Worm (Caenorhabditis elegans) whole organism, L2 larva: ENCODE data around the gene cubn-1.

ENCODE experiments used
- C34F6.9 ChIP-seq: fragments of 150-350 bp; optimal IDR thresholded peaks from 2 replicates; lab custom pipeline; 2014; ENCODE audit warnings: missing biosample characterization, missing genetic modification characterization
- F13H6.1 ChIP-seq: sonication (generic microtip); optimal IDR thresholded peaks from 2 replicates; lab custom pipeline; 2016; ENCODE audit warnings: missing genetic modification characterization, missing compliant biosample characterization
- R02D3.7 ChIP-seq: fragments of 150-350 bp; optimal IDR thresholded peaks from 2 replicates; lab custom pipeline; 2014; ENCODE audit warnings: missing biosample characterization, missing genetic modification characterization
- Y55F3AM.14 ChIP-seq: fragments of 200-800 bp; sonication (Bioruptor generic); optimal IDR thresholded peaks from 2 replicates; lab custom pipeline; 2018; ENCODE audit warnings: mild to moderate bottlenecking, missing genetic modification characterization, missing compliant biosample characterization
- ZK546.5 ChIP-seq: sonication (generic microtip); optimal IDR thresholded peaks from 2 replicates; lab custom pipeline; 2017; ENCODE audit warnings: missing biosample characterization, missing genetic modification characterization
- alr-1 ChIP-seq: fragments of 150-350 bp; optimal IDR thresholded peaks from 2 replicates; lab custom pipeline; 2014; ENCODE audit warnings: missing biosample characterization, missing genetic modification characterization
- aly-2 ChIP-seq: fragments of 150-350 bp; optimal IDR thresholded peaks from 2 replicates; lab custom pipeline; 2014; ENCODE audit warnings: missing biosample characterization, missing genetic modification characterization
- ama-1 ChIP-seq: fragments of 150-350 bp; optimal IDR thresholded peaks from 2 replicates; lab custom pipeline; 2018; ENCODE audit warnings: inconsistent platforms
- blmp-1 ChIP-seq: sonication (generic microtip); optimal IDR thresholded peaks from 2 replicates; lab custom pipeline; 2017; ENCODE audit warnings: missing genetic modification characterization, mild to moderate bottlenecking, missing compliant biosample characterization, antibody characterized with exemption, moderate library complexity; ENCODE audit not compliant: insufficient read depth
- ceh-16 ChIP-seq: fragments of 150-350 bp; optimal IDR thresholded peaks from 2 replicates; lab custom pipeline; 2014; ENCODE audit warnings: missing biosample characterization, missing genetic modification characterization
- ceh-82 ChIP-seq: fragments of 150-350 bp; optimal IDR thresholded peaks from 2 replicates; lab custom pipeline; 2014; ENCODE audit warnings: missing biosample characterization, missing genetic modification characterization
- crh-2 ChIP-seq: sonication (generic microtip); optimal IDR thresholded peaks from 2 replicates; lab custom pipeline; 2017; ENCODE audit warnings: missing biosample characterization, missing genetic modification characterization
- dmd-4 ChIP-seq: sonication (generic microtip); optimal IDR thresholded peaks from 2 replicates; lab custom pipeline; 2017; ENCODE audit warnings: missing biosample characterization, missing genetic modification characterization
- egl-27 ChIP-seq: sonication (generic microtip); optimal IDR thresholded peaks from 3 replicates; lab custom pipeline; 2017; ENCODE audit warnings: missing biosample characterization, missing genetic modification reagents, missing genetic modification characterization
- elt-1 ChIP-seq: fragments of 150-350 bp; optimal IDR thresholded peaks from 2 replicates; lab custom pipeline; 2014; ENCODE audit warnings: missing biosample characterization, missing genetic modification characterization
- elt-3 ChIP-seq: sonication (generic microtip); optimal IDR thresholded peaks from 2 replicates; lab custom pipeline; 2017; ENCODE audit warnings: missing biosample characterization, missing genetic modification characterization
- fos-1 ChIP-seq: fragments of 150-350 bp; optimal IDR thresholded peaks from 2 replicates; lab custom pipeline; 2014; ENCODE audit warnings: missing biosample characterization, missing genetic modification characterization
- gmeb-1 ChIP-seq: fragments of 150-350 bp; optimal IDR thresholded peaks from 2 replicates; lab custom pipeline; 2014; ENCODE audit warnings: missing biosample characterization, missing genetic modification characterization
- lin-11 ChIP-seq: fragments of 150-350 bp; sonication (generic microtip); optimal IDR thresholded peaks from 2 replicates; lab custom pipeline; 2014; ENCODE audit warnings: missing biosample characterization, missing genetic modification characterization, inconsistent platforms, mixed read lengths
- lin-13 ChIP-seq: fragments of 150-350 bp; optimal IDR thresholded peaks from 2 replicates; lab custom pipeline; 2014; ENCODE audit warnings: missing biosample characterization, missing genetic modification reagents, missing genetic modification characterization
- lin-39 ChIP-seq: fragments of 150-350 bp; optimal IDR thresholded peaks from 2 replicates; lab custom pipeline; 2014; ENCODE audit warnings: missing biosample characterization, missing genetic modification reagents, missing genetic modification characterization
- lsy-2 ChIP-seq, 2 experiments: fragments of 150-350 bp in 1 of 2; sonication (generic microtip) in 1 of 2; optimal IDR thresholded peaks; 2 replicates each; lab custom pipeline; 2014 to 2017; ENCODE audit warnings: missing biosample characterization in 2 of 2, missing genetic modification characterization in 2 of 2
- mab-5 ChIP-seq: fragments of 150-350 bp; optimal IDR thresholded peaks from 2 replicates; lab custom pipeline; 2014; ENCODE audit warnings: missing biosample characterization, missing genetic modification characterization
- mbf-1 ChIP-seq: sonication (generic microtip); optimal IDR thresholded peaks from 2 replicates; lab custom pipeline; 2017; ENCODE audit warnings: missing biosample characterization, missing genetic modification characterization
- mdl-1 ChIP-seq, 2 experiments: fragments of 150-350 bp in 1 of 2; sonication (generic microtip) in 1 of 2; optimal IDR thresholded peaks; 2 replicates each; lab custom pipeline; 2017; ENCODE audit warnings: missing biosample characterization in 2 of 2, missing genetic modification characterization in 2 of 2
- nhr-10 ChIP-seq: sonication (generic microtip); optimal IDR thresholded peaks from 2 replicates; lab custom pipeline; 2017; ENCODE audit warnings: missing biosample characterization, missing genetic modification characterization
- nhr-11 ChIP-seq: fragments of 150-350 bp; optimal IDR thresholded peaks from 2 replicates; lab custom pipeline; 2014; ENCODE audit warnings: missing biosample characterization, missing genetic modification characterization
- nhr-12 ChIP-seq: fragments of 150-350 bp; optimal IDR thresholded peaks from 2 replicates; lab custom pipeline; 2014; ENCODE audit warnings: missing biosample characterization, missing genetic modification characterization
- nhr-129 ChIP-seq: fragments of 150-350 bp; optimal IDR thresholded peaks from 2 replicates; lab custom pipeline; 2014; ENCODE audit warnings: missing biosample characterization, missing genetic modification characterization
- nhr-21 ChIP-seq: fragments of 150-350 bp; optimal IDR thresholded peaks from 2 replicates; lab custom pipeline; 2014; ENCODE audit warnings: missing biosample characterization, missing genetic modification characterization
- nhr-23 ChIP-seq: fragments of 150-350 bp; optimal IDR thresholded peaks from 2 replicates; lab custom pipeline; 2014; ENCODE audit warnings: missing biosample characterization, missing genetic modification reagents, missing genetic modification characterization
- nhr-237 ChIP-seq: fragments of 150-350 bp; optimal IDR thresholded peaks from 2 replicates; lab custom pipeline; 2014; ENCODE audit warnings: missing biosample characterization, missing genetic modification characterization
- nhr-25 ChIP-seq: fragments of 150-350 bp; sonication (generic microtip); optimal IDR thresholded peaks from 3 replicates; lab custom pipeline; 2014; ENCODE audit warnings: missing biosample characterization, missing genetic modification characterization
- nhr-6 ChIP-seq: fragments of 150-350 bp; optimal IDR thresholded peaks from 2 replicates; lab custom pipeline; 2014; ENCODE audit warnings: missing biosample characterization, missing genetic modification characterization
- nhr-77 ChIP-seq: fragments of 150-350 bp; optimal IDR thresholded peaks from 2 replicates; lab custom pipeline; 2014; ENCODE audit warnings: missing biosample characterization, missing genetic modification characterization
- peb-1 ChIP-seq: fragments of 150-350 bp; optimal IDR thresholded peaks from 2 replicates; lab custom pipeline; 2014; ENCODE audit warnings: missing biosample characterization, missing genetic modification characterization
- sem-4 ChIP-seq: fragments of 150-350 bp; optimal IDR thresholded peaks from 2 replicates; lab custom pipeline; 2014; ENCODE audit warnings: missing biosample characterization, missing genetic modification reagents, missing genetic modification characterization
- skn-1 ChIP-seq: sonication (generic microtip); optimal IDR thresholded peaks from 2 replicates; lab custom pipeline; 2017; ENCODE audit warnings: missing biosample characterization, missing genetic modification characterization
- sma-3 ChIP-seq: sonication (generic microtip); optimal IDR thresholded peaks from 2 replicates; lab custom pipeline; 2016; ENCODE audit warnings: missing genetic modification reagents, missing genetic modification characterization, missing compliant biosample characterization
- sma-9 ChIP-seq, 2 experiments: fragments of 150-350 bp in 1 of 2; sonication (generic microtip) in 1 of 2; optimal IDR thresholded peaks; 2 replicates each; lab custom pipeline; 2014 to 2016; ENCODE audit warnings: missing genetic modification characterization in 2 of 2, mild to moderate bottlenecking in 1 of 2, missing biosample characterization in 1 of 2, missing compliant biosample characterization in 1 of 2, missing genetic modification reagents in 1 of 2, moderate library complexity in 1 of 2
- snpc-4 ChIP-seq: fragments of 150-350 bp; optimal IDR thresholded peaks from 2 replicates; lab custom pipeline; 2014; ENCODE audit warnings: missing biosample characterization, missing genetic modification characterization
- unc-39 ChIP-seq: fragments of 150-350 bp; optimal IDR thresholded peaks from 2 replicates; lab custom pipeline; 2014; ENCODE audit warnings: missing biosample characterization, missing genetic modification characterization
- unc-55 ChIP-seq: fragments of 150-350 bp; sonication (generic microtip); optimal IDR thresholded peaks from 3 replicates; lab custom pipeline; 2014; ENCODE audit warnings: missing biosample characterization, missing genetic modification reagents, missing genetic modification characterization
- unc-62 ChIP-seq: fragments of 150-350 bp; optimal IDR thresholded peaks from 2 replicates; lab custom pipeline; 2014; ENCODE audit warnings: missing biosample characterization, missing genetic modification reagents, missing genetic modification characterization
- zag-1 ChIP-seq: fragments of 150-350 bp; optimal IDR thresholded peaks from 2 replicates; lab custom pipeline; 2014; ENCODE audit warnings: missing biosample characterization, missing genetic modification characterization
- ztf-1 ChIP-seq: fragments of 200-800 bp; sonication (Bioruptor generic); conservative IDR thresholded peaks from 2 replicates; pipeline ENCODE4 v1.3.6; 2022; ENCODE audit warnings: missing genetic modification characterization, missing compliant biosample characterization
- ztf-11 ChIP-seq: sonication (generic microtip); optimal IDR thresholded peaks from 2 replicates; lab custom pipeline; 2017; ENCODE audit warnings: missing biosample characterization, missing genetic modification characterization
- ztf-4 ChIP-seq: fragments of 150-350 bp; optimal IDR thresholded peaks from 2 replicates; lab custom pipeline; 2014; ENCODE audit warnings: missing biosample characterization, missing genetic modification characterization

cubn-1 gene

ce11 chrV:12596196-12596595 is 14.9 kb upstream of the cubn-1 start, which contains the start of gene mma-1:
Gene mma-1, minus strand, starts transcription at chrV:12596296.
- TF ChIP-seq nhr-77 = no peak
- no peak for TF ChIP-seq mdl-1 (tag; optimal IDR thresholded peaks at IDR 0.05; lab: Kevin White, UChicago)
- no peak for TF ChIP-seq nhr-11 (tag; lab: Kevin White, UChicago)
- TF ChIP-seq nhr-237 (tag; lab: Kevin White, UChicago) = no peak
- no peak for TF ChIP-seq zag-1 (tag; lab: Kevin White, UChicago)
- TF ChIP-seq ceh-16 (tag; lab: Kevin White, UChicago) = no peak
- no peak for TF ChIP-seq nhr-6 (tag; lab: Kevin White, UChicago)
- TF ChIP-seq lin-11 (tag; lab: Kevin White, UChicago) = no peak
- TF ChIP-seq sma-9 (GFP tag; optimal IDR thresholded peaks at IDR 0.05; lab: Kevin White, UChicago) = no peak
- TF ChIP-seq sma-9 (tag; optimal IDR thresholded peaks at IDR 0.05; lab: Kevin White, UChicago) = no peak
- TF ChIP-seq crh-2 (tag; lab: Kevin White, UChicago) = no peak
- TF ChIP-seq egl-27 (tag; lab: Kevin White, UChicago) = no peak
- TF ChIP-seq blmp-1 (tag; lab: Kevin White, UChicago) = no peak
- TF ChIP-seq nhr-21 (tag; lab: Kevin White, UChicago) = no peak
- TF ChIP-seq nhr-25 = no peak
- no peak for TF ChIP-seq elt-3 (tag; lab: Kevin White, UChicago)
- no peak for TF ChIP-seq peb-1
- TF ChIP-seq skn-1 (tag; lab: Kevin White, UChicago) = no peak
- no peak for TF ChIP-seq ama-1 (lab: Kevin White, UChicago)

ce11 chrV:12596795-12597194 is 14.3 kb upstream of the cubn-1 start:
- TF ChIP-seq crh-2 (tag; lab: Kevin White, UChicago) (peak; percentile 26), lsy-2 (tag; optimal IDR thresholded peaks at IDR 0.05; lab: Kevin White, UChicago) (peak in 1 of 2 experiments; percentile 41), unc-39 (no peak), blmp-1 (tag; lab: Kevin White, UChicago) (no peak), aly-2 (tag; lab: Kevin White, UChicago) (no peak), mab-5 (tag; lab: Kevin White, UChicago) (no peak), unc-62 (GFP tag; lab: Kevin White, UChicago) (no peak), mbf-1 (tag; lab: Kevin White, UChicago) (no peak), ztf-1 (GFP tag; lab: Robert Waterston, UW) (no peak), R02D3.7 (tag; lab: Kevin White, UChicago) (no peak), nhr-25 (no peak), dmd-4 (tag; lab: Kevin White, UChicago) (no peak), Y55F3AM.14 (GFP tag; lab: Kevin White, UChicago) (no peak), zag-1 (tag; lab: Kevin White, UChicago) (no peak), gmeb-1 (tag; lab: Kevin White, UChicago) (peak; percentile 51), peb-1 (no peak), elt-1 (tag; lab: Kevin White, UChicago) (no peak), snpc-4 (tag; lab: Kevin White, UChicago) (no peak), lin-13 (GFP tag; lab: Kevin White, UChicago) (peak; percentile 55), nhr-10 (no peak), mdl-1 (tag; optimal IDR thresholded peaks at IDR 0.05; lab: Kevin White, UChicago) (no peak), F13H6.1 (tag; lab: Kevin White, UChicago) (peak; percentile 44), ceh-16 (tag; lab: Kevin White, UChicago) (no peak), nhr-23 (tag; lab: Kevin White, UChicago) (no peak), nhr-129 (tag; lab: Kevin White, UChicago) (peak; percentile 70), ama-1 (lab: Kevin White, UChicago) (no peak), nhr-237 (tag; lab: Kevin White, UChicago) (no peak), ztf-4 (tag; lab: Kevin White, UChicago) (no peak), lin-11 (tag; lab: Kevin White, UChicago) (peak; percentile 18), nhr-11 (tag; lab: Kevin White, UChicago) (no peak), fos-1 (tag; lab: Kevin White, UChicago) (peak; percentile 16), alr-1 (tag; lab: Kevin White, UChicago) (no peak), unc-55 (GFP tag; lab: Kevin White, UChicago) (no peak), ZK546.5 (no peak), sem-4 (tag; lab: Kevin White, UChicago) (no peak), nhr-21 (tag; lab: Kevin White, UChicago) (peak; percentile 48), ztf-11 (tag; lab: Kevin White, UChicago) (no peak), sma-3 (GFP tag; lab: Kevin White, UChicago) (peak; percentile 55), nhr-12 (tag; lab: Kevin White, UChicago) (no peak), lin-39 (tag; lab: Kevin White, UChicago) (no peak), ceh-82 (tag; lab: Kevin White, UChicago) (no peak), C34F6.9 (tag; lab: Kevin White, UChicago) (peak; percentile 37), egl-27 (tag; lab: Kevin White, UChicago) (peak; percentile 29), elt-3 (tag; lab: Kevin White, UChicago) (no peak), nhr-77 (no peak), skn-1 (tag; lab: Kevin White, UChicago) (no peak), sma-9 (GFP tag; optimal IDR thresholded peaks at IDR 0.05; lab: Kevin White, UChicago) (peak; percentile 58), sma-9 (tag; optimal IDR thresholded peaks at IDR 0.05; lab: Kevin White, UChicago) (no peak), nhr-6 (tag; lab: Kevin White, UChicago) (no peak)
- TF ChIP-seq, all 48 proteins: peak for 13
